Worm (Caenorhabditis elegans) whole organism, L4 larva: ENCODE results near the gene F20C5.5.

Experiments
- D1046.2 ChIP-seq: fragments of 200-800 bp; sonication (Bioruptor generic); IDR thresholded peaks from 2 replicates; pipeline ENCODE4 v1.3.6; 2022; ENCODE audit warnings: missing genetic modification characterization, missing compliant biosample characterization
- F10B5.3 ChIP-seq: sonication (generic microtip); optimal IDR thresholded peaks from 2 replicates; lab custom pipeline; 2016; ENCODE audit warnings: mild to moderate bottlenecking, missing genetic modification characterization, missing compliant biosample characterization
- F37D6.2 ChIP-seq: sonication (generic microtip); optimal IDR thresholded peaks from 2 replicates; lab custom pipeline; 2016; ENCODE audit warnings: mild to moderate bottlenecking, missing genetic modification characterization, missing compliant biosample characterization
- F44E2.7 ChIP-seq: fragments of 200-800 bp; sonication (Bioruptor generic); IDR thresholded peaks from 2 replicates; pipeline ENCODE4 v2.1.2; 2022; ENCODE audit warnings: missing genetic modification characterization, missing compliant biosample characterization
- F49E8.2 ChIP-seq: sonication (generic microtip); optimal IDR thresholded peaks from 2 replicates; lab custom pipeline; 2016; ENCODE audit warnings: missing compliant biosample characterization, mild to moderate bottlenecking, missing genetic modification characterization, borderline replicate concordance
- T20F7.1 ChIP-seq: fragments of 200-800 bp; sonication (Bioruptor generic); optimal IDR thresholded peaks from 2 replicates; lab custom pipeline; 2018; ENCODE audit warnings: mild to moderate bottlenecking, missing genetic modification characterization, missing compliant biosample characterization
- T26A8.4 ChIP-seq: fragments of 200-800 bp; sonication (Bioruptor generic); IDR thresholded peaks from 2 replicates; pipeline ENCODE4 v1.3.6; 2022; ENCODE audit warnings: missing genetic modification characterization, missing compliant biosample characterization
- ZK337.2 ChIP-seq: fragments of 200-800 bp; sonication (Bioruptor generic); IDR thresholded peaks from 2 replicates; pipeline ENCODE4 v1.3.6; 2022; ENCODE audit warnings: missing genetic modification reagents, missing genetic modification characterization, missing compliant biosample characterization
- aha-1 ChIP-seq: fragments of 150-350 bp; peaks from one replicate; lab custom pipeline; 2014; ENCODE audit warnings: missing biosample characterization, missing genetic modification characterization
- arid-1 ChIP-seq: fragments of 200-800 bp; sonication (Bioruptor generic); conservative IDR thresholded peaks from 2 replicates; pipeline ENCODE4 v1.3.6; 2022; ENCODE audit warnings: missing genetic modification reagents, missing genetic modification characterization, missing compliant biosample characterization
- ceh-28 ChIP-seq: fragments of 150-350 bp; optimal IDR thresholded peaks from 2 replicates; lab custom pipeline; 2014; ENCODE audit warnings: missing biosample characterization, missing genetic modification reagents, missing genetic modification characterization
- ceh-32 ChIP-seq: sonication (generic microtip); optimal IDR thresholded peaks from 2 replicates; lab custom pipeline; 2016; ENCODE audit warnings: mild to moderate bottlenecking, missing genetic modification characterization, missing compliant biosample characterization; ENCODE audit not compliant: poor library complexity
- ceh-62 ChIP-seq: sonication (generic microtip); optimal IDR thresholded peaks from 2 replicates; lab custom pipeline; 2017; ENCODE audit warnings: missing biosample characterization, missing genetic modification characterization
- ces-1 ChIP-seq: fragments of 150-350 bp; sonication (generic microtip); optimal IDR thresholded peaks from 4 replicates; lab custom pipeline; 2014; ENCODE audit warnings: missing biosample characterization, missing genetic modification reagents, missing genetic modification characterization
- daf-8 ChIP-seq: fragments of 200-800 bp; sonication (Bioruptor generic); IDR thresholded peaks from 2 replicates; pipeline ENCODE4 v1.3.6; 2022; ENCODE audit warnings: missing genetic modification characterization, missing compliant biosample characterization
- dmd-8 ChIP-seq: fragments of 200-800 bp; sonication (Bioruptor generic); IDR thresholded peaks from 2 replicates; pipeline ENCODE4 v1.3.6; 2022; ENCODE audit warnings: missing genetic modification characterization, missing compliant biosample characterization
- duxl-1 ChIP-seq: sonication (generic microtip); optimal IDR thresholded peaks from 2 replicates; lab custom pipeline; 2016; ENCODE audit warnings: mild to moderate bottlenecking, missing genetic modification characterization, moderate library complexity, missing compliant biosample characterization; ENCODE audit not compliant: poor library complexity
- egl-43 ChIP-seq: fragments of 200-800 bp; sonication (Bioruptor generic); IDR thresholded peaks from 2 replicates; pipeline ENCODE4 v1.3.6; 2022; ENCODE audit warnings: missing genetic modification reagents, missing genetic modification characterization, missing compliant biosample characterization
- gei-8 ChIP-seq: fragments of 200-800 bp; sonication (Bioruptor generic); optimal IDR thresholded peaks from 2 replicates; lab custom pipeline; 2018; ENCODE audit warnings: mild to moderate bottlenecking, missing genetic modification characterization, missing compliant biosample characterization
- hif-1 ChIP-seq, 2 experiments: sonication (generic microtip); optimal IDR thresholded peaks; 2 replicates each; lab custom pipeline; 2016 to 2017; ENCODE audit warnings: missing compliant biosample characterization in 2 of 2, missing genetic modification characterization in 2 of 2, missing genetic modification reagents in 2 of 2, missing genotype in 2 of 2, mild to moderate bottlenecking in 1 of 2
- hmg-1.1 ChIP-seq: fragments of 200-800 bp; sonication (Bioruptor generic); IDR thresholded peaks from 2 replicates; pipeline ENCODE4 v1.3.6; 2022; ENCODE audit warnings: missing genetic modification reagents, missing genetic modification characterization, missing compliant biosample characterization
- lim-7 ChIP-seq: fragments of 200-800 bp; sonication (Bioruptor generic); IDR thresholded peaks from 2 replicates; pipeline ENCODE4 v1.3.6; 2022; ENCODE audit warnings: missing genetic modification characterization, missing compliant biosample characterization
- lin-1 ChIP-seq: fragments of 200-800 bp; sonication (Bioruptor generic); IDR thresholded peaks from 2 replicates; pipeline ENCODE4 v1.3.6; 2022; ENCODE audit warnings: missing genetic modification reagents, missing genetic modification characterization, missing compliant biosample characterization
- lin-13 ChIP-seq: fragments of 150-350 bp; optimal IDR thresholded peaks from 2 replicates; lab custom pipeline; 2014; ENCODE audit warnings: missing biosample characterization, missing genetic modification reagents, missing genetic modification characterization
- lin-39 ChIP-seq: fragments of 150-350 bp; optimal IDR thresholded peaks from 2 replicates; lab custom pipeline; 2014; ENCODE audit warnings: missing biosample characterization, missing genetic modification reagents, missing genetic modification characterization
- lir-3 ChIP-seq: sonication (generic microtip); optimal IDR thresholded peaks from 2 replicates; lab custom pipeline; 2016; ENCODE audit warnings: mild to moderate bottlenecking, missing genetic modification characterization, missing compliant biosample characterization
- madf-5 ChIP-seq, 2 experiments: fragments of 200-800 bp; sonication (Bioruptor generic); IDR thresholded peaks; 2 replicates each; pipeline ENCODE4 v1.3.6; 2022; ENCODE audit warnings: missing compliant biosample characterization in 2 of 2, missing genetic modification characterization in 2 of 2
- madf-9 ChIP-seq: fragments of 200-800 bp; sonication (Bioruptor generic); conservative IDR thresholded peaks from 2 replicates; pipeline ENCODE4 v1.3.6; 2022; ENCODE audit warnings: missing genetic modification reagents, missing genetic modification characterization, missing compliant biosample characterization
- mdt-29 ChIP-seq: fragments of 200-800 bp; sonication (Bioruptor generic); IDR thresholded peaks from 2 replicates; pipeline ENCODE4 v1.3.6; 2022; ENCODE audit warnings: missing genetic modification reagents, missing genetic modification characterization, missing compliant biosample characterization
- mxl-2 ChIP-seq: fragments of 200-800 bp; sonication (Bioruptor generic); conservative IDR thresholded peaks from 2 replicates; pipeline ENCODE4 v1.3.6; 2022; ENCODE audit warnings: missing genetic modification reagents, missing genetic modification characterization, missing compliant biosample characterization
- nhr-10 ChIP-seq: fragments of 150-350 bp; optimal IDR thresholded peaks from 2 replicates; lab custom pipeline; 2014; ENCODE audit warnings: missing biosample characterization, missing genetic modification characterization
- nhr-102 ChIP-seq: sonication (generic microtip); optimal IDR thresholded peaks from 2 replicates; lab custom pipeline; 2016; ENCODE audit warnings: mild to moderate bottlenecking, missing genetic modification characterization, moderate library complexity, missing compliant biosample characterization
- nhr-11 ChIP-seq: fragments of 150-350 bp; optimal IDR thresholded peaks from 2 replicates; lab custom pipeline; 2014; ENCODE audit warnings: missing biosample characterization, missing genetic modification characterization
- nhr-42 ChIP-seq: fragments of 200-800 bp; sonication (Bioruptor generic); IDR thresholded peaks from 2 replicates; pipeline ENCODE4 v1.3.6; 2022; ENCODE audit warnings: missing genetic modification characterization, missing compliant biosample characterization
- pha-4 ChIP-seq, 2 experiments: fragments of 150-350 bp in 1 of 2; fragments of 200-800 bp in 1 of 2; sonication (Bioruptor generic) in 1 of 2; IDR thresholded peaks in 1 of 2; optimal IDR thresholded peaks in 1 of 2; 2 replicates each; pipeline versions ENCODE4 v1.3.6 to Lab custom; 2014 to 2022; ENCODE audit warnings: missing genetic modification characterization in 2 of 2, missing genetic modification reagents in 2 of 2, missing biosample characterization in 1 of 2, missing compliant biosample characterization in 1 of 2
- rbr-2 ChIP-seq: sonication (generic microtip); optimal IDR thresholded peaks from 2 replicates; lab custom pipeline; 2016; ENCODE audit warnings: missing genotype, missing genetic modification characterization, missing compliant biosample characterization
- saeg-2 ChIP-seq: fragments of 200-800 bp; sonication (Bioruptor generic); IDR thresholded peaks from 2 replicates; pipeline ENCODE4 v1.3.6; 2022; ENCODE audit warnings: missing genetic modification reagents, missing genetic modification characterization, missing compliant biosample characterization
- sdz-12 ChIP-seq: fragments of 200-800 bp; sonication (Bioruptor generic); optimal IDR thresholded peaks from 2 replicates; lab custom pipeline; 2018; ENCODE audit warnings: mild to moderate bottlenecking, missing genetic modification characterization, missing compliant biosample characterization
- set-16 ChIP-seq: fragments of 200-800 bp; sonication (Bioruptor generic); IDR thresholded peaks from 2 replicates; pipeline ENCODE4 v1.3.6; 2022; ENCODE audit warnings: missing genetic modification reagents, missing genetic modification characterization, missing compliant biosample characterization
- spr-1 ChIP-seq: sonication (generic microtip); optimal IDR thresholded peaks from 2 replicates; lab custom pipeline; 2016; ENCODE audit warnings: mild to moderate bottlenecking, missing genetic modification characterization, missing compliant biosample characterization
- spr-3 ChIP-seq: fragments of 200-800 bp; sonication (Bioruptor generic); optimal IDR thresholded peaks from 2 replicates; lab custom pipeline; 2018; ENCODE audit warnings: mild to moderate bottlenecking, missing genetic modification characterization, missing compliant biosample characterization
- tag-97 ChIP-seq: fragments of 200-800 bp; sonication (Bioruptor generic); IDR thresholded peaks from 2 replicates; pipeline ENCODE4 v1.3.6; 2022; ENCODE audit warnings: missing genetic modification characterization, missing compliant biosample characterization
- tra-1 ChIP-seq: fragments of 200-800 bp; sonication (Bioruptor generic); IDR thresholded peaks from 2 replicates; pipeline ENCODE4 v1.3.6; 2022; ENCODE audit warnings: missing genetic modification reagents, missing genetic modification characterization, missing compliant biosample characterization
- unc-62 ChIP-seq, 3 experiments: fragments of 150-350 bp in 1 of 3; sonication (generic microtip); optimal IDR thresholded peaks in 2 of 3; peaks in 1 of 3; 1 replicate in 1 of 3; 2 replicates in 2 of 3; lab custom pipeline; 2014 to 2017; ENCODE audit warnings: missing biosample characterization in 3 of 3, missing genetic modification characterization in 3 of 3, missing genetic modification reagents in 3 of 3, missing genotype in 1 of 3
- zfp-3 ChIP-seq: fragments of 200-800 bp; sonication (Bioruptor generic); conservative IDR thresholded peaks from 2 replicates; pipeline ENCODE4 v1.3.6; 2022; ENCODE audit warnings: missing genetic modification reagents, missing genetic modification characterization, missing compliant biosample characterization
- zip-11 ChIP-seq: fragments of 200-800 bp; sonication (Bioruptor generic); IDR thresholded peaks from 2 replicates; pipeline ENCODE4 v1.3.6; 2022; ENCODE audit warnings: missing genetic modification characterization, missing compliant biosample characterization
- zip-2 ChIP-seq: fragments of 150-350 bp; optimal IDR thresholded peaks from 2 replicates; lab custom pipeline; 2014; ENCODE audit warnings: missing biosample characterization, missing genetic modification characterization
- ztf-7 ChIP-seq: fragments of 150-350 bp; optimal IDR thresholded peaks from 2 replicates; lab custom pipeline; 2014; ENCODE audit warnings: missing biosample characterization, missing genetic modification characterization

F20C5.5 gene

DNA sequence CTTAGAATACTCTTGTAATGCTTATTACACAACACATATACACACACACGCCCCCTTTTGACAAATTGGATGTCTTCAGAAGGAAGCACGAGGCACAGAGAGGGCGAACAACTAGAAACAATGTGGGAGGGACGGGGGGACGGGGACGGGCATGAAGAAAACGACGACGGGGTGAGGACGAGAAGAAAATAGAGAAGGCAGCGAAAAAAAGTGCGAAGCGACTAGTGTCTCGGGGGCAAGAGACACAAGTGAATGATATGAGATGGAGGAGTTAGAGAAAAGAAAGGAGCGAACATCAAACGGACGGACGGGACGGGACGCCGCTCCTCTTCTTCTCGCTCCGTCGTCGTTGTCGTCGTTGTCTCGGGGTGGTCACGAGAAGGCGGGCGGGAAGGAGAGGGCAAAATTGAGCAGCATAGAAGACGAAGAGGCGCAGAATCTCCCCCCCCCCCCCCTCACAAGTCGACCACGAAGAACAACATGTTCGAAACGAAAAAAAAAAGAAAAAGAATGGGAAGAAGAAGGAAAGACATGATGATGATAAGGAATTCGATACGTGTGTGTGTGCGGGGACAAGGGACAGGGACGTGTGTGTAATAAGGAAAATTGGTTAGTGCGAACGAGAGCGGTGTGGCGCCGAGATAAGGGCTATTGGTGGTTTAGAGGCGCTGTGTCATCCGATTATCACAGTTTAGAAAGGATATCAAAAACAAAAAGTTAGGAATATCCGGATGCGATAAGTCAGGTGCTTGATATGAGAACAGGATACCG, 25.6 kb upstream of the F20C5.5 start (continued):
- peak in 1 of 2 experiments; percentile 98 for TF ChIP-seq unc-62 (GFP tag; optimal IDR thresholded peaks at IDR 0.05 in 1 of 2; lab: Kevin White, UChicago)
- peak; percentile 95 for TF ChIP-seq unc-62 (tag; optimal IDR thresholded peaks at IDR 0.05; lab: Kevin White, UChicago)
- TF ChIP-seq pha-4 (GFP tag; IDR thresholded peaks at IDR 0.05; lab: Robert Waterston, UW): peak; percentile 79; the same call in 1 of the 2 replicates
- TF ChIP-seq pha-4 (tag; optimal IDR thresholded peaks at IDR 0.05; lab: Kevin White, UChicago): no peak
- no peak for TF ChIP-seq zfp-3 (GFP tag; lab: Robert Waterston, UW)
- TF ChIP-seq D1046.2 (GFP tag; lab: Robert Waterston, UW): 0 out of 2 replicates have a peak, but pooled peaks have one; percentile 10
- TF ChIP-seq lim-7 (GFP tag; lab: Robert Waterston, UW): no peak
- TF ChIP-seq saeg-2 (GFP tag; lab: Robert Waterston, UW): 0 out of 2 replicates have a peak, but pooled peaks have one; percentile 70
- TF ChIP-seq hif-1 (tag; optimal IDR thresholded peaks at IDR 0.05; lab: Kevin White, UChicago): peak; percentile 16 to 90
- TF ChIP-seq zip-11: no peak
- TF ChIP-seq ceh-62 (tag; lab: Kevin White, UChicago): no peak
- TF ChIP-seq aha-1 (tag; lab: Kevin White, UChicago): peak; percentile 99
- TF ChIP-seq lin-1: peak; percentile 50; the same call in 1 of the 2 replicates
- peak; percentile 72 for TF ChIP-seq F37D6.2 (tag; lab: Kevin White, UChicago)
- TF ChIP-seq nhr-42 (GFP tag; lab: Robert Waterston, UW): peak; percentile 35; the same call in 1 of the 2 replicates
- no peak for TF ChIP-seq F44E2.7 (GFP tag; lab: Robert Waterston, UW)
- peak; percentile 68 for TF ChIP-seq spr-3 (GFP tag; lab: Kevin White, UChicago)
- TF ChIP-seq nhr-102 (tag; lab: Kevin White, UChicago): peak; percentile 66
- TF ChIP-seq egl-43 (GFP tag; lab: Robert Waterston, UW): peak; percentile 82
- TF ChIP-seq ZK337.2 (GFP tag; lab: Robert Waterston, UW): no peak
- TF ChIP-seq ztf-7: no peak
- TF ChIP-seq daf-8 (GFP tag; lab: Robert Waterston, UW): no peak
- TF ChIP-seq tag-97: no peak
- peak; percentile 81 for TF ChIP-seq lin-13 (GFP tag; lab: Kevin White, UChicago)
- TF ChIP-seq hmg-1.1 (GFP tag; lab: Robert Waterston, UW): peak; percentile 90
- peak; percentile 1 for TF ChIP-seq ces-1 (GFP tag; lab: Kevin White, UChicago)
- 0 out of 2 replicates have a peak, but pooled peaks have one; percentile 3 for TF ChIP-seq madf-9
- TF ChIP-seq nhr-10 (tag; lab: Kevin White, UChicago): peak; percentile 88
- peak; percentile 84 for TF ChIP-seq nhr-11 (tag; lab: Kevin White, UChicago)
- TF ChIP-seq sdz-12 (GFP tag; lab: Kevin White, UChicago): peak; percentile 31
- no peak for TF ChIP-seq mdt-29 (GFP tag; lab: Robert Waterston, UW)
- TF ChIP-seq lin-39 (tag; lab: Kevin White, UChicago): peak; percentile 52
- TF ChIP-seq lir-3 (tag; lab: Kevin White, UChicago): no peak
- peak; percentile 27 for TF ChIP-seq F10B5.3 (tag; lab: Kevin White, UChicago)
- no peak for TF ChIP-seq F49E8.2
- TF ChIP-seq tra-1 (GFP tag; lab: Robert Waterston, UW): peak; percentile 93
- no peak for TF ChIP-seq dmd-8 (GFP tag; lab: Robert Waterston, UW)
- TF ChIP-seq T26A8.4 (GFP tag; lab: Robert Waterston, UW): peak; percentile 68; the same call in 1 of the 2 replicates
- TF ChIP-seq duxl-1 (tag; lab: Kevin White, UChicago): peak; percentile 2
- TF ChIP-seq gei-8 (GFP tag; lab: Kevin White, UChicago): peak; percentile 68
- TF ChIP-seq arid-1 (GFP tag; lab: Robert Waterston, UW): 0 out of 2 replicates have a peak, but pooled peaks have one; percentile 18
- no peak for TF ChIP-seq mxl-2 (GFP tag; lab: Robert Waterston, UW)
- peak; percentile 30 for TF ChIP-seq ceh-28 (tag; lab: Kevin White, UChicago)
- TF ChIP-seq spr-1 (tag; lab: Kevin White, UChicago): peak; percentile 53
- no peak for TF ChIP-seq zip-2 (tag; lab: Kevin White, UChicago)
- TF ChIP-seq madf-5 (GFP tag; IDR thresholded peaks at IDR 0.05; lab: Robert Waterston, UW): no peak
- peak; percentile 100 for TF ChIP-seq set-16
- peak; percentile 86 for TF ChIP-seq T20F7.1 (GFP tag; lab: Kevin White, UChicago)
- TF ChIP-seq ceh-32 (tag; lab: Kevin White, UChicago): peak; percentile 15
- TF ChIP-seq rbr-2 (tag; lab: Kevin White, UChicago): peak; percentile 86
